Fruit fly (Drosophila melanogaster) whole organism, wandering third instar larva: Measurements from ENCODE around the gene dao.

ENCODE experiments used
- Abd-B ChIP-seq: fragments of >200 bp; optimal IDR thresholded peaks from 2 replicates; lab custom pipeline; 2017; ENCODE audit warnings: missing biosample characterization, missing genetic modification characterization
- CG32264 ChIP-seq: fragments of 200-800 bp; sonication (Bioruptor generic); optimal IDR thresholded peaks from 2 replicates; lab custom pipeline; 2016; ENCODE audit warnings: missing biosample characterization, missing genetic modification characterization
- CrebA ChIP-seq: fragments of 200-800 bp; sonication (Bioruptor generic); optimal IDR thresholded peaks from 2 replicates; lab custom pipeline; 2016; ENCODE audit warnings: missing biosample characterization, mild to moderate bottlenecking, missing genetic modification characterization, borderline replicate concordance
- Dfd ChIP-seq: fragments of >200 bp; optimal IDR thresholded peaks from 2 replicates; lab custom pipeline; 2017; ENCODE audit warnings: missing biosample characterization, missing genetic modification characterization
- Dif ChIP-seq: fragments of 200-275, 200-300 bp; sonication (Bioruptor generic); optimal IDR thresholded peaks from 2 replicates; lab custom pipeline; 2018; ENCODE audit warnings: missing biosample characterization, missing genetic modification characterization; ENCODE audit not compliant: partially characterized antibody
- GATAd ChIP-seq: sonication (Bioruptor generic); optimal IDR thresholded peaks from 2 replicates; lab custom pipeline; 2016; ENCODE audit warnings: missing biosample characterization, missing genetic modification characterization
- Hr78 ChIP-seq: fragments of >200 bp; optimal IDR thresholded peaks from 2 replicates; lab custom pipeline; 2017; ENCODE audit warnings: missing biosample characterization, missing genetic modification characterization
- Hr83 ChIP-seq: fragments of 200-300 bp; sonication (Bioruptor generic); optimal IDR thresholded peaks from 2 replicates; lab custom pipeline; 2016; ENCODE audit warnings: missing biosample characterization, mild to moderate bottlenecking, missing genetic modification characterization, moderate library complexity; ENCODE audit not compliant: poor library complexity, severe bottlenecking
- Mio ChIP-seq: sonication (Bioruptor generic); optimal IDR thresholded peaks from 2 replicates; lab custom pipeline; 2016; ENCODE audit warnings: missing biosample characterization, missing genetic modification characterization
- Myc ChIP-seq: fragments of >200 bp; optimal IDR thresholded peaks from 2 replicates; lab custom pipeline; 2017
- N ChIP-seq: fragments of >200 bp; optimal IDR thresholded peaks from 2 replicates; lab custom pipeline; 2018; ENCODE audit warnings: missing biosample characterization, missing external identifiers, missing genetic modification characterization
- OdsH ChIP-seq: fragments of 200-800 bp; sonication (Bioruptor generic); optimal IDR thresholded peaks from 2 replicates; lab custom pipeline; 2016; ENCODE audit warnings: missing biosample characterization, mild to moderate bottlenecking, missing genetic modification characterization
- Rel ChIP-seq, 2 experiments: fragments of 200-800 bp; sonication (Bioruptor generic) in 1 of 2; optimal IDR thresholded peaks; 2 replicates in 1 of 2; 3 replicates in 1 of 2; lab custom pipeline; 2016 to 2019; ENCODE audit warnings: mild to moderate bottlenecking in 2 of 2, missing biosample characterization in 2 of 2, missing genetic modification characterization in 2 of 2, moderate library complexity in 1 of 2
- Sp1 ChIP-seq: fragments of 200-800 bp; sonication (Bioruptor generic); optimal IDR thresholded peaks from 3 replicates; lab custom pipeline; 2019; ENCODE audit warnings: missing biosample characterization, mild to moderate bottlenecking, missing genetic modification characterization, moderate library complexity
- Vsx2 ChIP-seq: fragments of 200-300, 225-300 bp; sonication (Bioruptor generic); optimal IDR thresholded peaks from 2 replicates; lab custom pipeline; 2018; ENCODE audit warnings: missing biosample characterization, missing genetic modification characterization; ENCODE audit not compliant: partially characterized antibody
- br ChIP-seq: fragments of 200-800 bp; sonication (Bioruptor generic); optimal IDR thresholded peaks from 2 replicates; lab custom pipeline; 2016; ENCODE audit warnings: missing biosample characterization, missing genetic modification characterization
- brk ChIP-seq: fragments of 200-800 bp; sonication (Bioruptor generic); optimal IDR thresholded peaks from 2 replicates; lab custom pipeline; 2016; ENCODE audit warnings: missing biosample characterization, mild to moderate bottlenecking, missing genetic modification characterization
- dl ChIP-seq, 2 experiments: fragments of 175-275, 200-275 bp in 1 of 2; fragments of 200-275 bp in 1 of 2; sonication (Bioruptor generic); optimal IDR thresholded peaks; lab custom pipeline; 2018; ENCODE audit warnings: mild to moderate bottlenecking in 2 of 2, missing biosample characterization in 2 of 2, missing genetic modification characterization in 2 of 2, moderate library complexity in 2 of 2; ENCODE audit not compliant: partially characterized antibody in 2 of 2, insufficient read depth in 1 of 2
- dsf ChIP-seq: sonication (Bioruptor generic); optimal IDR thresholded peaks from 2 replicates; lab custom pipeline; 2016; ENCODE audit warnings: missing biosample characterization, missing genetic modification characterization, borderline replicate concordance
- foxo ChIP-seq, 2 experiments: fragments of 200-800 bp; sonication (Bioruptor generic); optimal IDR thresholded peaks; 2 replicates in 1 of 2; 3 replicates in 1 of 2; lab custom pipeline; 2016 to 2017; ENCODE audit warnings: missing biosample characterization in 2 of 2, missing genetic modification characterization in 2 of 2
- fru ChIP-seq: fragments of 200-800 bp; sonication (Bioruptor generic); optimal IDR thresholded peaks from 3 replicates; lab custom pipeline; 2016; ENCODE audit warnings: missing biosample characterization, mild to moderate bottlenecking, missing genetic modification characterization
- h ChIP-seq: fragments of 200-800 bp; sonication (Bioruptor generic); optimal IDR thresholded peaks from 3 replicates; lab custom pipeline; 2016; ENCODE audit warnings: missing biosample characterization, mild to moderate bottlenecking, missing genetic modification characterization
- jim ChIP-seq: fragments of 175-275, 200-325 bp; sonication (Bioruptor generic); optimal IDR thresholded peaks from 2 replicates; lab custom pipeline; 2016; ENCODE audit warnings: missing biosample characterization, mild to moderate bottlenecking, missing genetic modification characterization
- lola ChIP-seq: fragments of >200 bp; optimal IDR thresholded peaks from 2 replicates; lab custom pipeline; 2017; ENCODE audit warnings: missing biosample characterization, missing genetic modification characterization
- pan ChIP-seq: fragments of >200 bp; optimal IDR thresholded peaks from 2 replicates; lab custom pipeline; 2017
- psq ChIP-seq: fragments of 200-800 bp; sonication (Bioruptor generic); optimal IDR thresholded peaks from 3 replicates; lab custom pipeline; 2017; ENCODE audit warnings: missing biosample characterization, mild to moderate bottlenecking, missing genetic modification characterization, moderate library complexity
- rgr ChIP-seq: fragments of 200-800 bp; sonication (Bioruptor generic); optimal IDR thresholded peaks from 3 replicates; lab custom pipeline; 2016; ENCODE audit warnings: missing biosample characterization, mild to moderate bottlenecking, missing genetic modification characterization
- sv ChIP-seq: fragments of 200-800 bp; sonication (Bioruptor generic); optimal IDR thresholded peaks from 3 replicates; lab custom pipeline; 2016; ENCODE audit warnings: missing biosample characterization, missing genetic modification characterization
- tai ChIP-seq: sonication (Bioruptor generic); optimal IDR thresholded peaks from 2 replicates; lab custom pipeline; 2016; ENCODE audit warnings: missing biosample characterization, missing genetic modification characterization
- usp ChIP-seq: fragments of >200 bp; optimal IDR thresholded peaks from 2 replicates; lab custom pipeline; 2017; ENCODE audit warnings: missing biosample characterization, missing genetic modification characterization
- woc ChIP-seq: sonication (Bioruptor generic); optimal IDR thresholded peaks from 2 replicates; lab custom pipeline; 2016; ENCODE audit warnings: missing biosample characterization, mild to moderate bottlenecking, missing genetic modification characterization

The dao gene

DNA sequence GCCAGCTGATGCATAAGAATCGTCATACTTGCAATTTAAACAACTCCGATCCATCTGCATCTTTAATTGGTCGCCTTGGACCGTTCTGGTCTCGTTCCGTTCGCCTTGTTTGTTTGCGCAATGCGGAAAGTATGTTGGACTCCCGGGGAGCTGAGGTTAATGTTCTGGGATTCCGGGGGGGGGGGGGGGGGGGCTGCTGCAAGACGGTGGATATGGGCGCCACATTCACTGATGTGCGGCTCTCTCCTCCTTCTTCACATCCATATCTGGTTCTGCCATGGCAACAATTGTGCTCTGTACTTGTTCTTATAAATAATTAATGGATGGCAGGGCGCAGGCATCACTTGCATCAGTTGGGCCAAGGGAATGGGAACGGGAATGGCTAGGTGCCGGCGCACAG, 5.3 kb upstream of the dao start:
- TF ChIP-seq GATAd (no peak), jim (GFP tag; lab: Kevin White, UChicago) (no peak), N (GFP tag; lab: Kevin White, UChicago) (no peak), pan (lab: Kevin White, UChicago) (no peak), foxo (GFP tag; optimal IDR thresholded peaks at IDR 0.05; lab: Kevin White, UChicago) (no peak), psq (GFP tag; lab: Kevin White, UChicago) (no peak), Dfd (GFP tag; lab: Kevin White, UChicago) (peak; percentile 83)

DNA sequence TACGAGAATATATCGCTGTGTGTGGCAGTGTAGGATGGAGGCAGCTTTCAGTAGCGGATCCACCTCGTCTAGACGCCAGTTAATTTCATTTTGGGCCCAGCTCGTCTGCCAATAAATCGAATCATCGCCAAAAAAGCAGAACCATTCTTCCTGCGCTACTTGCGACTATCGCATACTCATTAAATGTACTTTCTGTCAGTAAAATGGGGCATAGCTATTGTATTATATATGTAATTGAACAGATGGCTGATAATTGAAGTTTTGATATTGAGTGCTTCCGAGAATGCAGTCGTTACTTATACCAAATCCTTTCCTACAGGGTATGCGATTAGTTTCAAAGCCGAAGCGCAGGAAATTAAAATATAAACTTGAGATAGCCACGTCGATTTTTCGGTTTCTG, 4.0 kb upstream of the dao start:
- TF ChIP-seq Mio (GFP tag; lab: Kevin White, UChicago), result no peak
- TF ChIP-seq dsf (GFP tag; lab: Kevin White, UChicago), result no peak
- no peak for TF ChIP-seq CrebA
- no peak for TF ChIP-seq Hr83 (GFP tag; lab: Kevin White, UChicago)
- TF ChIP-seq h, result no peak
- TF ChIP-seq Hr78 (GFP tag; lab: Kevin White, UChicago), result no peak
- no peak for TF ChIP-seq usp (GFP tag; lab: Kevin White, UChicago)
- no peak for TF ChIP-seq Dif (GFP tag; lab: Kevin White, UChicago)
- TF ChIP-seq rgr (GFP tag; lab: Kevin White, UChicago), result no peak
- TF ChIP-seq Sp1 (GFP tag; lab: Kevin White, UChicago), result no peak
- TF ChIP-seq woc, result no peak
- no peak for TF ChIP-seq Abd-B
- TF ChIP-seq tai (GFP tag; lab: Kevin White, UChicago), result no peak

DNA sequence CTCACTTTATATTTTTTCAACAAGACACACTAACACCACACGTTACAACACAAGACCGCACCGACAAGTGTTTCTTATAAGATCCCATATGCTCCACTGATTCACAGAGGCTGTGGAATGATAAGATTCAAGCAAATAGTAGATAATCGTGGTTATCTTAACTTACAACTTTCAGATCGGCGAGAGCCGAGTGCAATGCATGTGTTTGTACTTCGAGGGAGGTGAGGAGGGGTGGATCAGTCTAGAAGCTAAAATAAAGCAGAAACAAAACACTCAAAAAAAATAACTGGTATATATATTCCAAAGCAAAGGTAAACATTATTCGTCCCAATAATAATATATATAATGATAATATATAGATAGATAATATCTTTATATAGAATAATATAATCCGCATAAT, 1.1 kb upstream of the dao start, which contains the start of gene ZnT35C:
TSS of gene ZnT35C (minus strand) at position 101 of the 400 bp plus-strand sequence.
- no peak for TF ChIP-seq sv (GFP tag; lab: Kevin White, UChicago)
- no peak for TF ChIP-seq tai (GFP tag; lab: Kevin White, UChicago)
- no peak for TF ChIP-seq psq (GFP tag; lab: Kevin White, UChicago)
- no peak for TF ChIP-seq dsf (GFP tag; lab: Kevin White, UChicago)
- no peak for TF ChIP-seq brk
- TF ChIP-seq h, result no peak
- TF ChIP-seq Vsx2 (GFP tag; lab: Kevin White, UChicago), result no peak
- no peak for TF ChIP-seq br (GFP tag; lab: Kevin White, UChicago)
- TF ChIP-seq CG32264 (GFP tag; lab: Kevin White, UChicago), result no peak
- no peak for TF ChIP-seq OdsH (GFP tag; lab: Kevin White, UChicago)
- TF ChIP-seq Rel (GFP tag; optimal IDR thresholded peaks at IDR 0.05; lab: Kevin White, UChicago), result no peak
- TF ChIP-seq Rel (tag; optimal IDR thresholded peaks at IDR 0.05; lab: Kevin White, UChicago), result no peak

DNA sequence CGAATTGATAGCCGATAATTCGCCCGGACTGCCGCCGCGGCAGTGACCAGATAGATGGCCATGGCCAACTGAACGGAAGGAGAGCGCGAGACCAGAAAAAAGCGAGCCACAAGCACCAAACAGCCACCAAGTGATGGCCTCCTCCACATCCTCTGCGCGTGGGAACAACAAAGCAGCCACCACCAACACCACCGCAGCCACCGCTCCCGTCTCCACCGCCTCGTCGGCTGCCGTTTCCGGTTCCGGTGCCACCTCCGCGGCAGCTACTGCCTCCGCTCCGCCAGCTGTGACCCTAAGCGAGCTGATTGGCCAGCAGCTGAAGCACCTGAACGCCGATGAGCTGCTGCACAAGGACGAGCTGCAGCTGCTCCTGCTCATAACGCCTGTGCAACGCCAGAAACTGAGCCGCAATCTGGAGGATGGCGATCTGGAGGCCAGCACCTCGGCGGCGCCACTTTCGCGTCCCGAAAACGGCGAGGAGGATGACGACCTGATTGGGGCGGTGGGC, 381 bp downstream of the dao start:
- no peak for TF ChIP-seq sv (GFP tag; lab: Kevin White, UChicago)

DNA sequence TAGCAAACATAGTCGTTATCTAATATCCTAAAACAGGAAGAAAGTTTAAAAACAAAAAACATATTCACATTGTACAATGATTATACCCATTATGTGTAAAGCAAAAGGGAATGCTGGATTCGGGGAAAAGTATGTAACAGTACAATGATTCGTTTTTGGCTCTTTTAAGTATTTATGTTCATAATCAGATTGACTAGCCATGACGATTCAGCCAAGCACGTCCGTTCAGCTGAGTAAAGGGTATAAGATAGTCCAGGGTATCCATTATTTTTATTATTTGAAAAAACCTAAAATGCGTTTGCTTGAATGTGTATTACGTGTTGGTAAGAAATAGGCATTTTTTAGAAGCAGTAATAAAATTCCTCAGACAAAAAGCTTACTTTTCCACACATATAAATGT, 1.0 kb downstream of the dao start:
- TF ChIP-seq CrebA (no peak), GATAd (no peak), Hr78 (GFP tag; lab: Kevin White, UChicago) (no peak), usp (GFP tag; lab: Kevin White, UChicago) (no peak), Abd-B (no peak), Dif (GFP tag; lab: Kevin White, UChicago) (no peak), lola (GFP tag; lab: Kevin White, UChicago) (no peak), foxo (GFP tag; optimal IDR thresholded peaks at IDR 0.05; lab: Kevin White, UChicago) (no peak), CG32264 (GFP tag; lab: Kevin White, UChicago) (no peak), dl (GFP tag; optimal IDR thresholded peaks at IDR 0.05; lab: Kevin White, UChicago; ENCODE audit: insufficient read depth in 1 of 2, partially characterized antibody in 2 of 2) (no peak), Hr83 (GFP tag; lab: Kevin White, UChicago) (no peak), sv (GFP tag; lab: Kevin White, UChicago) (no peak), N (GFP tag; lab: Kevin White, UChicago) (no peak), fru (GFP tag; lab: Kevin White, UChicago) (no peak), Sp1 (GFP tag; lab: Kevin White, UChicago) (no peak), br (GFP tag; lab: Kevin White, UChicago) (no peak), Myc (lab: Kevin White, UChicago) (no peak)
